Worm (Caenorhabditis elegans) whole organism, L4/young adult: Measurements from ENCODE around the gene C12D5.3.

Experiments used
- dao-5 ChIP-seq: sonication (generic microtip); optimal IDR thresholded peaks from 2 replicates; lab custom pipeline; 2016; ENCODE audit warnings: missing genotype, missing genetic modification characterization, moderate library complexity, missing compliant biosample characterization
- him-1 ChIP-seq: sonication (generic microtip); optimal IDR thresholded peaks from 2 replicates; lab custom pipeline; 2016; ENCODE audit warnings: missing genotype, missing genetic modification reagents, missing genetic modification characterization, missing compliant biosample characterization

ce11 chrV:7647147-7647546 is 28.9 kb upstream of the C12D5.3 start:
- TF ChIP-seq him-1 (tag; lab: Kevin White, UChicago) (no peak), dao-5 (tag; lab: Kevin White, UChicago) (no peak)
